Worm (Caenorhabditis elegans): ENCODE measurements around the gene ttbk-8.2.

ttbk-8.2 gene

DNA sequence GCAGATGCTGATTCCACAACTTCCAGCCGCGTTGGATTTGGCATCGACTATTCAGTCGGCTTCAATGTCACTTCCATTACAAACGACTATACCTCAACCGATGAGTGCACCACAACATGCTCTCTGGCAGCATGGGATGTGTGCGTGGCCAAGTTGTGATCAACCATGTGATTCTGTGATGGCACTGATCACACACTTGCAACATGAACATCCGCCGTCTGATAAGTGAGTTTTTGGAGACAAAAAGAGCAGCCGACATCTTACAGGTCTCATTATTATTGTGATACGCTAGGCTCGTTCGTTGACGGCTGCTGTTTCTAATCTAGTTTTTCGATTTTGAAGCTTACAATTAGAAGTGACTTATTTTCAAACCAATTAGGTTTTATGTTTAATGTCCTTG is 29.3 kb upstream of the ttbk-8.2 start:
- TF ChIP-seq snpc-4 (tag; optimal IDR thresholded peaks at IDR 0.05) = peak; percentile 48
- peak; percentile 31 for TF ChIP-seq nhr-129 (tag; optimal IDR thresholded peaks at IDR 0.05)
- TF ChIP-seq nhr-25 (tag; optimal IDR thresholded peaks at IDR 0.05) = no peak

DNA sequence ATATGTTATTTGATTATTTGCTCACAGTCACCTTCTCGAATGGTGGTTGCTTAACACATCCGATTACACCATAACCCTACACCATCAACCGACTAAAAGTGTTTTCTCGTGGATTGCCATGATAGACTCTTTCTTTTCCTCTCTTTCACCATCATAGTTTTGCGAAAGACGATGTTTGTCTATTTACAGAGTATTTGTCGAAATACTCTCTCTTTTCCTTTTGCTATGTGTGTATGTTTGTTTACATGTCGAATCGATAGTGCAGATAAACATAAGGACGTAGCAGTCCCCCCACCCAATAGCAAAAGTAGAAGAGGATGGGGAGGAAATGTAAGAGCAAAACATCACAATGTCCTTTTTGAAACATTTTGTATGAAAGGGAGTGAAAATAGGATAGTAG is 28.4 kb upstream of the ttbk-8.2 start:
- peak; percentile 75 for TF ChIP-seq nhr-129 (tag; optimal IDR thresholded peaks at IDR 0.05)
- TF ChIP-seq lsy-2 (tag; optimal IDR thresholded peaks at IDR 0.05) = peak in 1 of 2 experiments; percentile 4
- peak; percentile 74 for TF ChIP-seq F13H6.1 (tag; optimal IDR thresholded peaks at IDR 0.05)
- TF ChIP-seq sma-9 (GFP tag; optimal IDR thresholded peaks at IDR 0.05) = peak; percentile 53
- no peak for TF ChIP-seq sma-9 (tag; optimal IDR thresholded peaks at IDR 0.05)
- no peak for TF ChIP-seq crh-2 (tag; optimal IDR thresholded peaks at IDR 0.05)

- peak; percentile 61 for TF ChIP-seq lin-11 (tag; optimal IDR thresholded peaks at IDR 0.05)
- TF ChIP-seq crh-2 (tag; optimal IDR thresholded peaks at IDR 0.05) = peak; percentile 92
- peak; percentile 5 for TF ChIP-seq gmeb-1 (tag; optimal IDR thresholded peaks at IDR 0.05)
- peak; percentile 81 for TF ChIP-seq ztf-4 (tag; optimal IDR thresholded peaks at IDR 0.05)
- peak; percentile 49 for TF ChIP-seq sem-4 (tag; optimal IDR thresholded peaks at IDR 0.05)
- no peak for TF ChIP-seq ceh-82 (tag; optimal IDR thresholded peaks at IDR 0.05)
- peak; percentile 8 for TF ChIP-seq nhr-25 (tag; optimal IDR thresholded peaks at IDR 0.05)
- peak; percentile 51 for TF ChIP-seq sma-3 (GFP tag; optimal IDR thresholded peaks at IDR 0.05)
- peak; percentile 97 for TF ChIP-seq F13H6.1 (tag; optimal IDR thresholded peaks at IDR 0.05)
- TF ChIP-seq egl-27 (tag; optimal IDR thresholded peaks at IDR 0.05) = peak; percentile 88
- TF ChIP-seq Y55F3AM.14 (GFP tag; optimal IDR thresholded peaks at IDR 0.05) = peak; percentile 76
- peak; percentile 74 for TF ChIP-seq unc-55 (GFP tag; optimal IDR thresholded peaks at IDR 0.05)
- no peak for TF ChIP-seq nhr-237 (tag; optimal IDR thresholded peaks at IDR 0.05)
- TF ChIP-seq nhr-23 (tag; optimal IDR thresholded peaks at IDR 0.05) = no peak
- peak; percentile 32 for TF ChIP-seq ama-1 (optimal IDR thresholded peaks at IDR 0.05)
- no peak for TF ChIP-seq ZK546.5 (tag; optimal IDR thresholded peaks at IDR 0.05)
- TF ChIP-seq C34F6.9 (tag; optimal IDR thresholded peaks at IDR 0.05) = peak; percentile 92
- TF ChIP-seq nhr-129 (tag; optimal IDR thresholded peaks at IDR 0.05) = peak; percentile 97
- peak; percentile 75 for TF ChIP-seq skn-1 (tag; optimal IDR thresholded peaks at IDR 0.05)
- TF ChIP-seq mab-5 (tag; optimal IDR thresholded peaks at IDR 0.05) = no peak
- peak; percentile 6 to 79 for TF ChIP-seq mdl-1 (tag; optimal IDR thresholded peaks at IDR 0.05)
- TF ChIP-seq sma-9 (GFP tag; optimal IDR thresholded peaks at IDR 0.05) = peak; percentile 94
- no peak for TF ChIP-seq sma-9 (tag; optimal IDR thresholded peaks at IDR 0.05)
- TF ChIP-seq ceh-16 (tag; optimal IDR thresholded peaks at IDR 0.05) = no peak
- TF ChIP-seq fos-1 (tag; optimal IDR thresholded peaks at IDR 0.05) = peak; percentile 41
- TF ChIP-seq nhr-21 (tag; optimal IDR thresholded peaks at IDR 0.05) = peak; percentile 77
- TF ChIP-seq nhr-6 (tag; optimal IDR thresholded peaks at IDR 0.05) = peak; percentile 78
- TF ChIP-seq nhr-12 (tag; optimal IDR thresholded peaks at IDR 0.05) = no peak
- peak in 1 of 2 experiments; percentile 90 for TF ChIP-seq lsy-2 (tag; optimal IDR thresholded peaks at IDR 0.05)
- TF ChIP-seq snpc-4 (tag; optimal IDR thresholded peaks at IDR 0.05) = peak; percentile 13
- peak; percentile 70 for TF ChIP-seq zag-1 (tag; optimal IDR thresholded peaks at IDR 0.05)
- TF ChIP-seq alr-1 (tag; optimal IDR thresholded peaks at IDR 0.05) = peak; percentile 95
These were observed 27.3 kb upstream of the ttbk-8.2 start for ce11 chrIV:5604465-5604864.

DNA sequence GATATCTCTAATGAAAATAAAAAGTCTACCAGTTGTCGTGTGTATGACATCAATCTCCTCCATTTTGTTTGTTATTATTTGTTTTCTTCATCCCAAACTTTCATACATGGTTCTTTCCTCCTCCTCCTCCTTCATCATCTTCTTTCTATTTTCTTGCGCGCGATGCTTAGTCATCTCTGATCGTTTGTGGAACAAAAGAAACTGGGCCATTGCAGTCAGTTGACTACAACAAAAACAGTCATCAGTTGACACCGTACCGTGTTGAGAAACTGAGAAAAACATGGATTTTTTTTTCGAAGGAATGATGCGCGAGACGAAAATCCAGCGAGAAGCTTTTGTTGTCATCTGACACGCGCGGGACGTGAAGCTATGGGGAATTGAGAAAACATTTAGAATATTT is 26.5 kb upstream of the ttbk-8.2 start:
- no peak for TF ChIP-seq alr-1 (tag; optimal IDR thresholded peaks at IDR 0.05)
- peak; percentile 12 for TF ChIP-seq unc-55 (GFP tag; optimal IDR thresholded peaks at IDR 0.05)
- TF ChIP-seq ama-1 (optimal IDR thresholded peaks at IDR 0.05) = no peak
- no peak for TF ChIP-seq C34F6.9 (tag; optimal IDR thresholded peaks at IDR 0.05)
- TF ChIP-seq nhr-21 (tag; optimal IDR thresholded peaks at IDR 0.05) = peak; percentile 2
- TF ChIP-seq crh-2 (tag; optimal IDR thresholded peaks at IDR 0.05) = no peak
- no peak for TF ChIP-seq nhr-6 (tag; optimal IDR thresholded peaks at IDR 0.05)
- peak; percentile 38 for TF ChIP-seq sma-3 (GFP tag; optimal IDR thresholded peaks at IDR 0.05)
- TF ChIP-seq nhr-25 (tag; optimal IDR thresholded peaks at IDR 0.05) = no peak
- TF ChIP-seq sem-4 (tag; optimal IDR thresholded peaks at IDR 0.05) = peak; percentile 19
- TF ChIP-seq fos-1 (tag; optimal IDR thresholded peaks at IDR 0.05) = peak; percentile 28
- no peak for TF ChIP-seq unc-39 (tag; optimal IDR thresholded peaks at IDR 0.05)
- TF ChIP-seq egl-27 (tag; optimal IDR thresholded peaks at IDR 0.05) = no peak
- TF ChIP-seq nhr-129 (tag; optimal IDR thresholded peaks at IDR 0.05) = peak; percentile 19
- TF ChIP-seq ztf-4 (tag; optimal IDR thresholded peaks at IDR 0.05) = no peak
- TF ChIP-seq F13H6.1 (tag; optimal IDR thresholded peaks at IDR 0.05) = no peak
- no peak for TF ChIP-seq nhr-77 (tag; optimal IDR thresholded peaks at IDR 0.05)

DNA sequence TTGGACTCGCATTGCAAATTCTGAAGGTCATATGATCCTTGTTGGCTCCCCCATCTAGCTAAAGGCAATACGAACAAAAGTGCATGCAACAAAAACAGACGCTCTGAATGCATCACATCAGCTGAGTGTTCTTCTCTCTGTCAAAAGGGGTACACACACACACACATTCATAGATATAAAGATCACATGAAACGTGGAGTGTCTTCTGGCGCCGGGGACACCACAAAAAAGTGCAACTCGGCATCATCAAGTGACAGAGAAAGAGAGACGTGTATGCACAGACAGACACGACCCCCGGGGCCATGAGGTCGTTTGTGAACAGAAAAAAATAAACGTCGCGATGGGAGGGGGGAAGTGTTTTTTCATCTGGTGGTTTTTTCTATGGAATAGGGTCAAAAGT is 24.4 kb upstream of the ttbk-8.2 start:
- no peak for TF ChIP-seq nhr-10 (tag; optimal IDR thresholded peaks at IDR 0.05)
- peak; percentile 48 for TF ChIP-seq mab-5 (tag; optimal IDR thresholded peaks at IDR 0.05)
- TF ChIP-seq mbf-1 (tag; optimal IDR thresholded peaks at IDR 0.05) = no peak
- no peak for TF ChIP-seq nhr-23 (tag; optimal IDR thresholded peaks at IDR 0.05)
- peak; percentile 93 for TF ChIP-seq sem-4 (tag; optimal IDR thresholded peaks at IDR 0.05)
- no peak for TF ChIP-seq nhr-77 (tag; optimal IDR thresholded peaks at IDR 0.05)
- TF ChIP-seq nhr-237 (tag; optimal IDR thresholded peaks at IDR 0.05) = no peak
- peak; percentile 96 for TF ChIP-seq nhr-129 (tag; optimal IDR thresholded peaks at IDR 0.05)
- no peak for TF ChIP-seq skn-1 (tag; optimal IDR thresholded peaks at IDR 0.05)
- TF ChIP-seq crh-2 (tag; optimal IDR thresholded peaks at IDR 0.05) = peak; percentile 91
- no peak for TF ChIP-seq snpc-4 (tag; optimal IDR thresholded peaks at IDR 0.05)
- TF ChIP-seq ZK546.5 (tag; optimal IDR thresholded peaks at IDR 0.05) = no peak
- TF ChIP-seq fos-1 (tag; optimal IDR thresholded peaks at IDR 0.05) = peak; percentile 84
- no peak for TF ChIP-seq ceh-82 (tag; optimal IDR thresholded peaks at IDR 0.05)
- peak; percentile 67 for TF ChIP-seq nhr-25 (tag; optimal IDR thresholded peaks at IDR 0.05)
- peak; percentile 45 for TF ChIP-seq ztf-4 (tag; optimal IDR thresholded peaks at IDR 0.05)
- TF ChIP-seq dmd-4 (tag; optimal IDR thresholded peaks at IDR 0.05) = no peak
- no peak for TF ChIP-seq ztf-11 (tag; optimal IDR thresholded peaks at IDR 0.05)
- TF ChIP-seq ztf-1 (GFP tag; conservative IDR thresholded peaks at IDR 0.05) = no peak
- TF ChIP-seq ama-1 (optimal IDR thresholded peaks at IDR 0.05) = peak; percentile 48
- no peak for TF ChIP-seq R02D3.7 (tag; optimal IDR thresholded peaks at IDR 0.05)
- peak; percentile 68 for TF ChIP-seq nhr-6 (tag; optimal IDR thresholded peaks at IDR 0.05)
- peak; percentile 68 for TF ChIP-seq unc-55 (GFP tag; optimal IDR thresholded peaks at IDR 0.05)
- TF ChIP-seq elt-3 (tag; optimal IDR thresholded peaks at IDR 0.05) = no peak
- TF ChIP-seq lsy-2 (tag; optimal IDR thresholded peaks at IDR 0.05) = peak in 1 of 2 experiments; percentile 90

Measured in whole organism, L2 larva.